Worm (Caenorhabditis elegans): ENCODE data around the gene Y41D4A.3.

ce11 chrIV:1720474-1720873 lies 33.1 kb upstream of the Y41D4A.3 start, which contains the start of gene epic-2:
- TF ChIP-seq ama-1 (optimal IDR thresholded peaks at IDR 0.05) (no peak), tbx-2 (tag; optimal IDR thresholded peaks at IDR 0.05) (no peak), unc-39 (tag; optimal IDR thresholded peaks at IDR 0.05) (no peak), lin-39 (tag; optimal IDR thresholded peaks at IDR 0.05) (no peak)

Data from whole organism, L3 larva.